Worm (Caenorhabditis elegans): ENCODE measurements around the gene rpl-36.

Gene rpl-36

DNA sequence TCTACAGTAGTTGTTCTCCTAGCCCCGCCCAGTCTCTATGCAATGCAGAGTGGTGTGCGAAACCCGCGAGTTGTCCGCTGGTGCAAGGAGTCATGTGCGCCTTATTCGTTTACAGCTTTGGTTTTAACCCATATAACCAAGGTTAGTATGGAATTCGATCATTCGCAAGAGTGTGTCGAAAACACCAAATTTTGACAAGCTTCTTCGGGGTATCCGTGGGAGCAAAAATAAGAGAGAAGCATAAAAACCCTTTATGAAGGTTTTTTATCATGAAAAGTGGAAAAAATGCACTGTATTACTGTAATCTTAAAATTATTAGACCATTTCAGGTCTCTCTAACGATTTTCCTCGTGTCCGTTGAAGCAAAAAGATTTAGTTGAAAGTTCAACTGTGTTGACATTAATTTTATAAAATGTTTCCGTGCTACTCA lies 37.9 kb upstream of the rpl-36 start (continued):
- TF ChIP-seq madf-10 (tag; optimal IDR thresholded peaks at IDR 0.05) (no peak), ceh-100 (GFP tag; IDR thresholded peaks at IDR 0.05) (no peak), nhr-90 (tag; optimal IDR thresholded peaks at IDR 0.05) (no peak), ztf-25 (GFP tag; IDR thresholded peaks at IDR 0.05) (no peak), dpl-1 (GFP tag; optimal IDR thresholded peaks at IDR 0.05) (no peak), F37B4.10 (GFP tag; IDR thresholded peaks at IDR 0.05) (no peak), ztf-6 (GFP tag; IDR thresholded peaks at IDR 0.05) (no peak), Y53F4B.3 (GFP tag; IDR thresholded peaks at IDR 0.05) (0 out of 2 replicates have a peak, but pooled peaks have one; percentile 4), hmg-1.2 (GFP tag; IDR thresholded peaks at IDR 0.05) (peak; percentile 94), snpc-1.1 (tag; optimal IDR thresholded peaks at IDR 0.05; ENCODE audit: insufficient read depth) (peak; percentile 98), madf-3 (GFP tag; IDR thresholded peaks at IDR 0.05) (peak; percentile 77; the same call in 1 of the 2 replicates), zfh-2 (GFP tag; conservative IDR thresholded peaks at IDR 0.05) (no peak), rpc-1 (optimal IDR thresholded peaks at IDR 0.05) (no peak), rpc-1 (tag; optimal IDR thresholded peaks at IDR 0.05) (peak; percentile 11), lag-1 (GFP tag; IDR thresholded peaks at IDR 0.05) (no peak), B0336.3 (GFP tag; IDR thresholded peaks at IDR 0.05) (no peak), lin-40 (tag; optimal IDR thresholded peaks at IDR 0.05) (no peak), mcd-1 (GFP tag; IDR thresholded peaks at IDR 0.05) (peak; percentile 51), F57A8.1 (GFP tag; optimal IDR thresholded peaks at IDR 0.05) (no peak), ceh-58 (GFP tag; IDR thresholded peaks at IDR 0.05) (no peak), athp-1 (tag; optimal IDR thresholded peaks at IDR 0.05) (no peak), madf-6 (GFP tag; IDR thresholded peaks at IDR 0.05) (peak; percentile 64), Y79H2A.3 (GFP tag; conservative IDR thresholded peaks at IDR 0.05) (no peak), ztf-3 (GFP tag; optimal IDR thresholded peaks at IDR 0.05) (no peak), sptf-2 (GFP tag; optimal IDR thresholded peaks at IDR 0.05) (no peak), F10E7.11 (tag; optimal IDR thresholded peaks at IDR 0.05) (no peak), lin-35 (GFP tag; optimal IDR thresholded peaks at IDR 0.05) (no peak), tbx-9 (tag; optimal IDR thresholded peaks at IDR 0.05; ENCODE audit: borderline replicate concordance) (no peak), B0261.1 (tag; optimal IDR thresholded peaks at IDR 0.05) (no peak), F39B2.1 (GFP tag; IDR thresholded peaks at IDR 0.05) (0 out of 2 replicates have a peak, but pooled peaks have one; percentile 61), rcor-1 (GFP tag; IDR thresholded peaks at IDR 0.05) (peak; percentile 58; the same call in 1 of the 2 replicates), ceh-79 (tag; optimal IDR thresholded peaks at IDR 0.05) (no peak), cebp-1 (GFP tag; IDR thresholded peaks at IDR 0.05) (no peak), cebp-1 (tag; optimal IDR thresholded peaks at IDR 0.05) (no peak), ztf-18 (tag; optimal IDR thresholded peaks at IDR 0.05) (peak; percentile 4), ZK185.1 (tag; optimal IDR thresholded peaks at IDR 0.05; ENCODE audit: poor library complexity, severe bottlenecking) (no peak), pha-4 (tag; optimal IDR thresholded peaks at IDR 0.05) (no peak), snpc-3.4 (tag; optimal IDR thresholded peaks at IDR 0.05) (peak; percentile 95), let-607 (tag; optimal IDR thresholded peaks at IDR 0.05) (no peak), ama-1 (optimal IDR thresholded peaks at IDR 0.05) (peak; percentile 19), ama-1 (GFP tag; optimal IDR thresholded peaks at IDR 0.05) (peak in 1 of 2 experiments; percentile 11), tlf-1 (GFP tag; optimal IDR thresholded peaks at IDR 0.05) (peak; percentile 18), repo-1 (tag; optimal IDR thresholded peaks at IDR 0.05) (peak; percentile 15), ztf-26 (tag; optimal IDR thresholded peaks at IDR 0.05) (no peak), xnd-1 (tag; optimal IDR thresholded peaks at IDR 0.05) (no peak), sea-2 (GFP tag; IDR thresholded peaks at IDR 0.05) (no peak), F49E8.2 (tag; optimal IDR thresholded peaks at IDR 0.05; ENCODE audit: insufficient read depth) (peak; percentile 87), fkh-3 (tag; optimal IDR thresholded peaks at IDR 0.05) (no peak), ekl-4 (GFP tag; IDR thresholded peaks at IDR 0.05) (peak; percentile 80), zim-3 (tag; optimal IDR thresholded peaks at IDR 0.05) (no peak)
